Worm (Caenorhabditis elegans) whole organism, L4 larva: ENCODE data around the gene osm-3.

Experiments used
- Y105C5A.15 ChIP-seq: fragments of 200-800 bp; sonication (Bioruptor generic); IDR thresholded peaks from 2 replicates; pipeline ENCODE4 v1.3.6; 2022; ENCODE audit warnings: missing genetic modification characterization, missing compliant biosample characterization
- ZK337.2 ChIP-seq: fragments of 200-800 bp; sonication (Bioruptor generic); IDR thresholded peaks from 2 replicates; pipeline ENCODE4 v1.3.6; 2022; ENCODE audit warnings: missing genetic modification reagents, missing genetic modification characterization, missing compliant biosample characterization
- ama-1 ChIP-seq: fragments of 150-350 bp; optimal IDR thresholded peaks from 2 replicates; lab custom pipeline; 2014; ENCODE audit warnings: inconsistent platforms, mixed read lengths
- dpl-1 ChIP-seq: fragments of 150-350 bp; optimal IDR thresholded peaks from 2 replicates; lab custom pipeline; 2014; ENCODE audit warnings: missing biosample characterization, missing genetic modification reagents, missing genetic modification characterization
- lin-15B ChIP-seq: fragments of 150-350 bp; sonication (generic microtip); optimal IDR thresholded peaks from 3 replicates; lab custom pipeline; 2014; ENCODE audit warnings: missing biosample characterization, missing genetic modification characterization
- lir-3 ChIP-seq: sonication (generic microtip); optimal IDR thresholded peaks from 2 replicates; lab custom pipeline; 2016; ENCODE audit warnings: mild to moderate bottlenecking, missing genetic modification characterization, missing compliant biosample characterization
- nhr-25 ChIP-seq: sonication (generic microtip); optimal IDR thresholded peaks from 2 replicates; lab custom pipeline; 2017; ENCODE audit warnings: missing genetic modification characterization, mild to moderate bottlenecking, missing compliant biosample characterization, antibody characterized with exemption, moderate library complexity, borderline replicate concordance; ENCODE audit not compliant: insufficient read depth

DNA sequence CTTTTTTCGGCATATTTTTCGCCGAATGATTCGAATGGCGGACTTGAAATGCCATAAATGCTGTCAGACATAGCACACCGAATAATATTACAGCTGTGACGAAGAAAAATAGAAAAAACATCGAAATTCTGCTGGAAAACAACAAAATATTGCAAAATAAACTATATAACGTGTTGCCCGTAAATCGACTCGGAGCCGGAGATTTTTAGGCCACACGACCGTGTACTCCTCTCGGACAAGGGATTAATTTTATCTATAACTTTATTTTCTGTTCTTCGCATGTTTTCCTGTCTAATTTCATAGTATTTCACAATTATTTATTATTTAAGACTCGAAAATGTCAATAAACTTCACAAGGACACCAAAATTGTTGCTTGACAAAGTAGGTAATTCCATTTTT, 2.4 kb upstream of the osm-3 start, which contains the start of the genes algn-14 and M02B7.2:
- TF ChIP-seq Y105C5A.15 (GFP tag; lab: Robert Waterston, UW), result no peak
- TF ChIP-seq ama-1 (lab: Kevin White, UChicago), result no peak
- TF ChIP-seq nhr-25 (tag; lab: Kevin White, UChicago), result no peak
- TF ChIP-seq lin-15B (tag; lab: Kevin White, UChicago), result no peak
- TF ChIP-seq dpl-1 (GFP tag; lab: Kevin White, UChicago), result peak; percentile 69
- TF ChIP-seq ZK337.2 (GFP tag; lab: Robert Waterston, UW), result peak; percentile 83; the same call in 1 of the 2 replicates
- TF ChIP-seq lir-3 (tag; lab: Kevin White, UChicago), result no peak
